Fruit fly (Drosophila melanogaster): ENCODE data around the gene CG6041.
A peak's percentile ranks its signal among the peaks of the same experiment; 100 is the strongest.

The CG6041 gene

DNA sequence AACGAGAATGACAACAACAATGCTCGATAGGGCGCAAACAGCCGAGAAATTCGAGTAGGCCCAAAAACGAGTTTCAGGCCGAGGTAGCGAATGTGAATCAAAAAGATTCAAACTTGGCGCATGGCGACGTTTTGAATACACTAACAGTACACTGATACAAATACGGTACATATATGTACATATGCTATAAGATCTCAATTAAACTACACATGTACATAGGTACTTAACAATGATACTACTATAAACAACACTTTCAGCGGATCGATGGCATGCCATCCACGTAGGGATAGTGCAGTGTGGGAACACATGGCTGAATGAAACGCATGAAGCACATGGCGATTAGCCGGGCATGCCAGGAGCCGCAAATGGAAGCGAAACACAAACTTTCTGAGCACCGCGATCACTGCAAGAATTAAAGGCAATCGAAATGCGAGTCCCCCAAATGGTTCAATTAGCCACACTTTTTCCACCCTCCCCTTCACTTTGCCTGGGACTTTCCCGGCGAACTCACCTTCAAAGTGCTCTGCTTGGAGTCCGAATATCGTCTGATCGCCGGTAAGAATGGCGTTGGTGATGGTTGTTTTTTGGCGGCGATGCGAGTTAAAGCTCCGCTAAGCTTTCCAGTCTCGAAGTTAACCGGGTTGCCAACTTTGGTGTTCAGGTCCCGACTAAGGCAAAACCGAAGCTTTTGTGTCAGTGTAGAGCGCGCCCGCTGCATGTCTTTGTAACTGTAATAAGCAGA is 32.0 kb upstream of the CG6041 start:
- peak; percentile 2 for TF ChIP-seq CG8159 (tag; optimal IDR thresholded peaks at IDR 0.05)
- no peak for TF ChIP-seq Pif1B (GFP tag; optimal IDR thresholded peaks at IDR 0.05)
- 0 out of 2 replicates have a peak, but pooled peaks have one; percentile 7 for TF ChIP-seq CG32121 (GFP tag; IDR thresholded peaks at IDR 0.05)
- TF ChIP-seq CG8301 (tag; optimal IDR thresholded peaks at IDR 0.05) = no peak
- no peak for TF ChIP-seq CG14655 (GFP tag; optimal IDR thresholded peaks at IDR 0.05)
- no peak for TF ChIP-seq EcR (GFP tag; optimal IDR thresholded peaks at IDR 0.05)
- no peak for TF ChIP-seq CG17806 (tag; optimal IDR thresholded peaks at IDR 0.05)
- no peak for TF ChIP-seq CG13204 (GFP tag; optimal IDR thresholded peaks at IDR 0.05)
- TF ChIP-seq Ets98B (GFP tag; IDR thresholded peaks at IDR 0.05) = peak; percentile 30; the same call in 1 of the 2 replicates
- TF ChIP-seq CG34367 (tag; optimal IDR thresholded peaks at IDR 0.05) = peak; percentile 5
- 0 out of 3 replicates have a peak, but pooled peaks have one; percentile 51 for TF ChIP-seq fd96Ca (GFP tag; IDR thresholded peaks at IDR 0.05)
- TF ChIP-seq Snoo (tag; optimal IDR thresholded peaks at IDR 0.05) = no peak
- 0 out of 3 replicates have a peak, but pooled peaks have one; percentile 4 for TF ChIP-seq CG4496 (GFP tag; IDR thresholded peaks at IDR 0.05)
- no peak for TF ChIP-seq CG9948 (tag; optimal IDR thresholded peaks at IDR 0.05)
- TF ChIP-seq CG10348 (GFP tag; IDR thresholded peaks at IDR 0.05) = no peak
- no peak for TF ChIP-seq CG12605 (GFP tag; IDR thresholded peaks at IDR 0.05)

DNA sequence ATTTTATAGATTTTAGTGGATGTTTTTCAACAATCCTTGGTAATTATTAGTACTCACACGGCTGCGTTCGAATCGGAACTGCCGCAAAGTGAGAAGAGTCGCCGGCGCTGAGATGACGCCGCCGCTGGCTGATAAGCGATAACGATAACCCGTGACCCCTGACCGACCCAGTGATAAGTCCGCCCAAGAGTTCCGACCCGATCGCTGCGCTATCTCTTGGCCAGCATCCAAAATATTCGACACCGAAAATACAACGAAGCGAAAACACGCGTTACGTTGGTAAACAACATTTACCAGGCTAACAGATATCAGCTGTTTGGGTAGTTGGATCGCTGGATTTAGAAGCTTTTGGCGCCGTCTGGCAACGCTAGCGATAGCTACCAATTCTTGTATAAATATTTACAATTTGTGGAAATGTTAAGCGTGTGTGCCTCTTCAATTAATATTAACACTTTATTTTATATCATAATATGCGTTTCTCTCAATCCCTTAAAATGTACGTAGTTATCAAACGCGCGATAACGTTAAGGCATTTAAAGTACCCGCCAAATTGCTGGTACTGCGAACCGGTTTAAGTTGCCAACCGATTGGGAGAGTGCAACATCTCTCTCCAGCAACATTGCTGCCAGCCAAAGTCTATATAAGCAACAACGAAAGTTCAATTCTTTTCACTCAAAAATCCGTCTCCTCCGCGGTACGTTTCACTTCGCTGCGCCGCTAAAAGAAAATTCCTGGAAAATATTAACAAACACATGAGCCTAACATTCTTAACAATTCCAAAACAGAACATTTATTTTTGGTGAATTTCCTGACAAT is 31.3 kb upstream of the CG6041 start, which contains the start of the genes Shmt and CG3726:
Gene Shmt (minus strand): TSS at position 304 of the 816 bp plus-strand sequence.
Gene CG3726 (plus strand): TSS at position 604 of the 816 bp plus-strand sequence.
- no peak for TF ChIP-seq CG8301 (tag; optimal IDR thresholded peaks at IDR 0.05)
- peak; percentile 30; the same call in 1 of the 2 replicates for TF ChIP-seq CG12605 (GFP tag; IDR thresholded peaks at IDR 0.05)
- no peak for TF ChIP-seq Pif1B (GFP tag; optimal IDR thresholded peaks at IDR 0.05)
- TF ChIP-seq fd96Ca (GFP tag; IDR thresholded peaks at IDR 0.05) = no peak
- no peak for TF ChIP-seq CG10348 (GFP tag; IDR thresholded peaks at IDR 0.05)
- TF ChIP-seq CG9948 (tag; optimal IDR thresholded peaks at IDR 0.05) = no peak
- no peak for TF ChIP-seq CG17806 (tag; optimal IDR thresholded peaks at IDR 0.05)
- TF ChIP-seq CG32121 (GFP tag; IDR thresholded peaks at IDR 0.05) = no peak
- TF ChIP-seq Ets98B (GFP tag; IDR thresholded peaks at IDR 0.05) = no peak
- TF ChIP-seq CG4496 (GFP tag; IDR thresholded peaks at IDR 0.05) = 0 out of 3 replicates have a peak, but pooled peaks have one; percentile 5
- TF ChIP-seq EcR (GFP tag; optimal IDR thresholded peaks at IDR 0.05) = no peak
- TF ChIP-seq Snoo (tag; optimal IDR thresholded peaks at IDR 0.05) = no peak
- peak; percentile 81 for TF ChIP-seq D1 (tag; optimal IDR thresholded peaks at IDR 0.05)
- TF ChIP-seq Pif1A (GFP tag; optimal IDR thresholded peaks at IDR 0.05) = peak; percentile 17
- TF ChIP-seq CG34367 (tag; optimal IDR thresholded peaks at IDR 0.05) = no peak
- TF ChIP-seq CG13204 (GFP tag; optimal IDR thresholded peaks at IDR 0.05) = no peak
- TF ChIP-seq gl (tag; optimal IDR thresholded peaks at IDR 0.05) = no peak
- no peak for TF ChIP-seq CG8159 (tag; optimal IDR thresholded peaks at IDR 0.05)

DNA sequence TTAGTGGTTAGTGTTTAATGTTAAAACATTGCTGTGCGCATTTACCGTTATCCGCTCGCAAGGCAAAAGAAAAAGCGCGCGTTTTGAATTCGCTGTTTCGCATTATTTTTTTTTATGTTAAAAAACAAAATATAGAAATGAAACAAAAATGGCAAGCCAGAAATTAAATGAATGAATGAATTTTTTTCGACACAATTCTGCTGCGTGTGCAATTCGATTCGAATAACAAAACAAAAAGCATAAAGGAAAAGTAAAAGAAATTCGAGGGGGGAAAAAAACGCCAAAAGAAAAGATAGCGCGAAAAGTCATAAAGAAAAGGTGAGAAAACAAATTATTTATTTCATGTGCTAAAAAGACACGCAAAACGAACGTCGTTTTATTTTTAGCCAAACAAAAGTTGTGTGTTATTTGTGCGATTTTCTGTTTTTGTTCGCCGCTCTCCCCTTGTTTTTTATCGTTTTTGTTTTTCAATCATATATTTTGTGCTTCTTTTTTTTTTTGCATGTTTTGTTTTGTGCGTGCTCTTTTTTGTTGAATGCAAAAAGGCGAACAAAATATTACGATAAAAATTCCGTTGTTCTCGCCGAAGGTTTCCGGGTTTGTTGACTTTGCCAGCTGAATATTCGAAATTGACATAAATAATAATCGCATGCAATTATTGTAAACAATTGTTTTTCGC is 30.5 kb upstream of the CG6041 start:
- TF ChIP-seq Snoo (tag; optimal IDR thresholded peaks at IDR 0.05) (peak; percentile 12), CG32121 (GFP tag; IDR thresholded peaks at IDR 0.05) (peak; percentile 29; the same call in 1 of the 2 replicates), rn (GFP tag; IDR thresholded peaks at IDR 0.05) (no peak), CG10348 (GFP tag; IDR thresholded peaks at IDR 0.05) (no peak), CG15710 (tag; optimal IDR thresholded peaks at IDR 0.05) (no peak), CG4496 (GFP tag; IDR thresholded peaks at IDR 0.05) (0 out of 3 replicates have a peak, but pooled peaks have one; percentile 51), CG17806 (tag; optimal IDR thresholded peaks at IDR 0.05) (no peak), CG12605 (GFP tag; IDR thresholded peaks at IDR 0.05) (peak; percentile 38; the same call in 1 of the 2 replicates), gl (tag; optimal IDR thresholded peaks at IDR 0.05) (no peak), Pif1A (GFP tag; optimal IDR thresholded peaks at IDR 0.05) (no peak)

DNA sequence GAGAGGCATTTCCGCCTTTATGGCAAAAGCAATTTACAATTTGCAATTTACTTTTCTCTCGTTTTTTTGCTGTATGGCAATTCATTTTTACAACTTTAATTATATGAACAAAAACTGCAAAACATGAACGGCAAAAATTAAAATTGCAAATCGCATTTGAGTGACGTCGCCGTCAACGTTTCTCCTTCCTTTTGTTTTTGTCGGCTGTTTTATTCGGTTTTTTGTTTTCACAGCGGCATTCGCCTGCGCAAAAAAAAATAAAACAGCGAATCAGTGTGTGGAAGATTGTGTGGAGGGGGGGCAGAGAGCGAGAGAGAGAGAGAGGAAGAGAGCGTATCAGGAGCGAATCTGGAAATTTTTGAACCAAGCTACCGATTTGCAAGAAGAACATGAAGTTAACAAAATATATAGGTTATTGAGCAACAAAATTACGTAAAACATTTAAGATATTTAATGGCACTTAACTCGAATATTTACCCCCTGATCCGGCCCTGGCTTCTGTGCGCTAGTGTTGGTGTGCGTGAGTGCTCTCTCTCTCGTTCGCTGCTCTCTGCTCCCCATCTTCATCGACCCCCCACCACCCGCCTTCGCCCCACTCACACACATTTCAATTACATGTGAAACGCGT is 29.3 kb upstream of the CG6041 start:
- TF ChIP-seq gl (tag; optimal IDR thresholded peaks at IDR 0.05) = peak; percentile 99
- peak; percentile 92 for TF ChIP-seq EcR (GFP tag; optimal IDR thresholded peaks at IDR 0.05)
- peak; percentile 99 for TF ChIP-seq CG9948 (tag; optimal IDR thresholded peaks at IDR 0.05)
- TF ChIP-seq D1 (tag; optimal IDR thresholded peaks at IDR 0.05) = peak; percentile 98
- TF ChIP-seq Snoo (tag; optimal IDR thresholded peaks at IDR 0.05) = peak; percentile 100
- peak; percentile 99 for TF ChIP-seq CG8301 (tag; optimal IDR thresholded peaks at IDR 0.05)
- peak; percentile 99 for TF ChIP-seq CG8159 (tag; optimal IDR thresholded peaks at IDR 0.05)
- peak; percentile 100 for TF ChIP-seq fd96Ca (GFP tag; IDR thresholded peaks at IDR 0.05)
- peak; percentile 99 for TF ChIP-seq Pif1B (GFP tag; optimal IDR thresholded peaks at IDR 0.05)
- TF ChIP-seq CG34367 (tag; optimal IDR thresholded peaks at IDR 0.05) = peak; percentile 99
- peak; percentile 99 for TF ChIP-seq CG15710 (tag; optimal IDR thresholded peaks at IDR 0.05)
- TF ChIP-seq Ets98B (GFP tag; IDR thresholded peaks at IDR 0.05) = peak; percentile 100
- TF ChIP-seq CG12605 (GFP tag; IDR thresholded peaks at IDR 0.05) = peak; percentile 99
- peak; percentile 100 for TF ChIP-seq CG4496 (GFP tag; IDR thresholded peaks at IDR 0.05)
- peak; percentile 100 for TF ChIP-seq CG14655 (GFP tag; optimal IDR thresholded peaks at IDR 0.05)
- TF ChIP-seq rn (GFP tag; IDR thresholded peaks at IDR 0.05) = peak; percentile 99
- TF ChIP-seq CG10348 (GFP tag; IDR thresholded peaks at IDR 0.05) = peak; percentile 98
- peak; percentile 99 for TF ChIP-seq Pif1A (GFP tag; optimal IDR thresholded peaks at IDR 0.05)
- peak; percentile 99 for TF ChIP-seq CG17806 (tag; optimal IDR thresholded peaks at IDR 0.05)
- peak; percentile 100 for TF ChIP-seq CG32121 (GFP tag; IDR thresholded peaks at IDR 0.05)
- peak; percentile 98 for TF ChIP-seq CG13204 (GFP tag; optimal IDR thresholded peaks at IDR 0.05)
